Worm (Caenorhabditis elegans) whole organism, late embryonic: ENCODE data around the gene C04G6.6.

Experiments
- C08G9.2 ChIP-seq: sonication (generic microtip); optimal IDR thresholded peaks from 2 replicates; lab custom pipeline; 2016; ENCODE audit warnings: mild to moderate bottlenecking, missing genetic modification characterization, moderate library complexity, missing compliant biosample characterization
- Y22D7AL.16 ChIP-seq: sonication (generic microtip); optimal IDR thresholded peaks from 2 replicates; lab custom pipeline; 2016; ENCODE audit warnings: missing genetic modification characterization, missing compliant biosample characterization
- ama-1 ChIP-seq: fragments of 150-350 bp; optimal IDR thresholded peaks from 2 replicates; lab custom pipeline; 2014
- ceh-14 ChIP-seq: sonication (generic microtip); optimal IDR thresholded peaks from 2 replicates; lab custom pipeline; 2016; ENCODE audit warnings: missing genotype, missing genetic modification characterization, missing compliant biosample characterization
- ceh-2 ChIP-seq: sonication (generic microtip); optimal IDR thresholded peaks from 2 replicates; lab custom pipeline; 2016; ENCODE audit warnings: missing genotype, missing genetic modification characterization, missing compliant biosample characterization
- ceh-31 ChIP-seq: sonication (generic microtip); optimal IDR thresholded peaks from 2 replicates; lab custom pipeline; 2016; ENCODE audit warnings: missing genetic modification characterization, missing compliant biosample characterization
- fkh-10 ChIP-seq: fragments of 150-350 bp; optimal IDR thresholded peaks from 2 replicates; lab custom pipeline; 2014; ENCODE audit warnings: missing biosample characterization, missing genetic modification reagents, missing genetic modification characterization
- nfya-1 ChIP-seq: sonication (generic microtip); optimal IDR thresholded peaks from 2 replicates; lab custom pipeline; 2017; ENCODE audit warnings: missing genetic modification characterization, mild to moderate bottlenecking, missing compliant biosample characterization, antibody characterized with exemption, moderate library complexity
- pag-3 ChIP-seq: sonication (generic microtip); optimal IDR thresholded peaks from 2 replicates; lab custom pipeline; 2016; ENCODE audit warnings: missing compliant biosample characterization, missing genetic modification characterization, borderline replicate concordance
- pqm-1 ChIP-seq: sonication (generic microtip); optimal IDR thresholded peaks from 2 replicates; lab custom pipeline; 2016; ENCODE audit warnings: missing genetic modification characterization, missing compliant biosample characterization
- tbx-2 ChIP-seq: sonication (generic microtip); optimal IDR thresholded peaks from 2 replicates; lab custom pipeline; 2016; ENCODE audit warnings: missing genetic modification characterization, missing compliant biosample characterization
- zip-5 ChIP-seq: sonication (generic microtip); optimal IDR thresholded peaks from 2 replicates; lab custom pipeline; 2016; ENCODE audit warnings: missing genetic modification characterization, missing compliant biosample characterization
- ztf-16 ChIP-seq: sonication (generic microtip); optimal IDR thresholded peaks from 2 replicates; lab custom pipeline; 2017; ENCODE audit warnings: missing genetic modification characterization, missing compliant biosample characterization

ce11 chrII:5142619-5143018 is 43.1 kb upstream of the C04G6.6 start, which contains the start of gene F58A6.1:
- no peak for TF ChIP-seq Y22D7AL.16 (tag; lab: Kevin White, UChicago)
- no peak for TF ChIP-seq pqm-1
- no peak for TF ChIP-seq tbx-2 (tag; lab: Kevin White, UChicago)
- no peak for TF ChIP-seq ceh-2 (tag; lab: Kevin White, UChicago)
- no peak for TF ChIP-seq ama-1 (lab: Kevin White, UChicago)
- TF ChIP-seq pag-3 (tag; lab: Kevin White, UChicago) = no peak
- TF ChIP-seq ztf-16 (tag; lab: Kevin White, UChicago) = no peak
- no peak for TF ChIP-seq C08G9.2 (tag; lab: Kevin White, UChicago)
- TF ChIP-seq ceh-14 (tag; lab: Kevin White, UChicago) = no peak
- no peak for TF ChIP-seq nfya-1
- no peak for TF ChIP-seq ceh-31
- TF ChIP-seq fkh-10 (GFP tag; lab: Kevin White, UChicago) = no peak
- no peak for TF ChIP-seq zip-5
